Fruit fly (Drosophila melanogaster) whole organism, embryonic: Measurements from ENCODE around the gene CG14442.

Experiments
- ATbp ChIP-seq: fragments of 200-800 bp; sonication (Bioruptor generic); optimal IDR thresholded peaks from 2 replicates; lab custom pipeline; 2017; ENCODE audit warnings: missing biosample characterization, mild to moderate bottlenecking, missing genetic modification characterization, missing genetic modification reagents
- Abd-B ChIP-seq: fragments of 200-800 bp; sonication (Bioruptor generic); optimal IDR thresholded peaks from 2 replicates; lab custom pipeline; 2018; ENCODE audit warnings: missing biosample characterization, mild to moderate bottlenecking, missing genetic modification characterization, moderate library complexity
- CG11504 ChIP-seq: fragments of 200-800 bp; sonication (Bioruptor generic); optimal IDR thresholded peaks from 3 replicates; lab custom pipeline; 2019; ENCODE audit warnings: missing biosample characterization, mild to moderate bottlenecking, missing genetic modification characterization, moderate library complexity
- CG11723 ChIP-seq: fragments of 200-800 bp; sonication (Bioruptor generic); optimal IDR thresholded peaks from 2 replicates; lab custom pipeline; 2017; ENCODE audit warnings: missing biosample characterization, mild to moderate bottlenecking, missing genetic modification characterization
- CG14441 ChIP-seq: fragments of 200-800 bp; sonication (Bioruptor generic); IDR thresholded peaks from 2 replicates; pipeline ENCODE4 v1.3.6; 2022; ENCODE audit warnings: missing biosample characterization, missing genetic modification characterization
- CG15269 ChIP-seq: fragments of 200-800 bp; sonication (Bioruptor generic); optimal IDR thresholded peaks from 2 replicates; lab custom pipeline; 2018; ENCODE audit warnings: missing biosample characterization, mild to moderate bottlenecking, missing genetic modification characterization, moderate library complexity
- CG16779 ChIP-seq: fragments of 200-800 bp; sonication (Bioruptor generic); IDR thresholded peaks from 2 replicates; pipeline ENCODE4 v1.3.6; 2022; ENCODE audit warnings: missing biosample characterization, missing genetic modification characterization
- CG17186 ChIP-seq: fragments of 200-800 bp; sonication (Bioruptor generic); optimal IDR thresholded peaks from 3 replicates; lab custom pipeline; 2017; ENCODE audit warnings: missing biosample characterization, missing genetic modification reagents, missing genetic modification characterization
- CG18262 ChIP-seq: fragments of 200-800 bp; optimal IDR thresholded peaks from 3 replicates; lab custom pipeline; 2019; ENCODE audit warnings: missing biosample characterization, mild to moderate bottlenecking, missing genetic modification characterization, moderate library complexity
- CG2120 ChIP-seq: fragments of 200-800 bp; sonication (Bioruptor generic); optimal IDR thresholded peaks from 3 replicates; lab custom pipeline; 2016; ENCODE audit warnings: missing biosample characterization, missing genetic modification characterization
- CG2199 ChIP-seq: fragments of 200-800 bp; sonication (Bioruptor generic); IDR thresholded peaks from 3 replicates; pipeline ENCODE4 v1.3.6; 2022; ENCODE audit warnings: missing biosample characterization, missing genetic modification characterization
- CG2678 ChIP-seq: fragments of 200-800 bp; sonication (Bioruptor generic); optimal IDR thresholded peaks from 3 replicates; lab custom pipeline; 2019; ENCODE audit warnings: missing biosample characterization, mild to moderate bottlenecking, missing genetic modification characterization, moderate library complexity
- CG3163 ChIP-seq: fragments of 200-800 bp; sonication (Bioruptor generic); optimal IDR thresholded peaks from 3 replicates; lab custom pipeline; 2016; ENCODE audit warnings: missing biosample characterization, missing genetic modification characterization
- CG34422 ChIP-seq: fragments of 200-800 bp; sonication (Bioruptor generic); IDR thresholded peaks from 3 replicates; pipeline ENCODE4 v1.3.6; 2022; ENCODE audit warnings: missing biosample characterization, missing genetic modification characterization
- CG4820 ChIP-seq: fragments of 200-800 bp; sonication (Bioruptor generic); optimal IDR thresholded peaks from 3 replicates; lab custom pipeline; 2016; ENCODE audit warnings: missing biosample characterization, missing genetic modification characterization
- CG7745 ChIP-seq: fragments of 200-800 bp; sonication (Bioruptor generic); optimal IDR thresholded peaks from 2 replicates; lab custom pipeline; 2018; ENCODE audit warnings: missing biosample characterization, mild to moderate bottlenecking, missing genetic modification characterization, moderate library complexity
- CG8924 ChIP-seq: fragments of 200-800 bp; optimal IDR thresholded peaks from 3 replicates; lab custom pipeline; 2019; ENCODE audit warnings: missing biosample characterization, mild to moderate bottlenecking, missing genetic modification characterization, moderate library complexity
- CG9609 ChIP-seq: fragments of 200-800 bp; sonication (Bioruptor generic); optimal IDR thresholded peaks from 3 replicates; lab custom pipeline; 2016; ENCODE audit warnings: missing biosample characterization, missing genetic modification characterization
- D ChIP-seq, 2 experiments: fragments of 200-800 bp in 1 of 2; fragments of >200 bp in 1 of 2; sonication (Bioruptor generic) in 1 of 2; optimal IDR thresholded peaks; 2 replicates in 1 of 2; 3 replicates in 1 of 2; lab custom pipeline; 2017; ENCODE audit warnings: mild to moderate bottlenecking in 1 of 2, missing biosample characterization in 1 of 2, missing genetic modification characterization in 1 of 2, missing genetic modification reagents in 1 of 2
- Fer2 ChIP-seq: fragments of 200-800 bp; sonication (Bioruptor generic); optimal IDR thresholded peaks from 2 replicates; lab custom pipeline; 2018; ENCODE audit warnings: missing biosample characterization, mild to moderate bottlenecking, missing genetic modification characterization, moderate library complexity
- Hmr ChIP-seq: fragments of 200-800 bp; sonication (Bioruptor generic); optimal IDR thresholded peaks from 3 replicates; lab custom pipeline; 2017; ENCODE audit warnings: mild to moderate bottlenecking, missing biosample characterization, missing genetic modification reagents, missing genetic modification characterization
- Hr51 ChIP-seq, 2 experiments: fragments of 200-800 bp; sonication (Bioruptor generic); optimal IDR thresholded peaks; 2 replicates in 1 of 2; 3 replicates in 1 of 2; lab custom pipeline; 2016 to 2018; ENCODE audit warnings: missing biosample characterization in 2 of 2, missing genetic modification characterization in 2 of 2, mild to moderate bottlenecking in 1 of 2, moderate library complexity in 1 of 2
- Oli ChIP-seq: fragments of 200-800 bp; sonication (Bioruptor generic); optimal IDR thresholded peaks from 2 replicates; lab custom pipeline; 2018; ENCODE audit warnings: missing biosample characterization, mild to moderate bottlenecking, missing genetic modification characterization, moderate library complexity
- Pdp1 ChIP-seq, 2 experiments: fragments of 200-800 bp; sonication (Bioruptor generic); optimal IDR thresholded peaks; 3 replicates each; lab custom pipeline; 2016; ENCODE audit warnings: missing biosample characterization in 2 of 2, missing genetic modification characterization in 2 of 2, mild to moderate bottlenecking in 1 of 2, moderate library complexity in 1 of 2
- Sox100B ChIP-seq: fragments of 200-800 bp; sonication (Bioruptor generic); optimal IDR thresholded peaks from 3 replicates; lab custom pipeline; 2018; ENCODE audit warnings: missing biosample characterization, mild to moderate bottlenecking, missing genetic modification characterization
- Spps ChIP-seq: fragments of 200-800 bp; sonication (Bioruptor generic); optimal IDR thresholded peaks from 2 replicates; lab custom pipeline; 2018; ENCODE audit warnings: missing biosample characterization, mild to moderate bottlenecking, missing genetic modification characterization
- bab2 ChIP-seq: fragments of 200-800 bp; sonication (Bioruptor generic); optimal IDR thresholded peaks from 2 replicates; lab custom pipeline; 2016; ENCODE audit warnings: missing biosample characterization, missing genetic modification characterization
- bsh ChIP-seq, 2 experiments: fragments of 200-800 bp; sonication (Bioruptor generic); optimal IDR thresholded peaks; 2 replicates each; lab custom pipeline; 2017 to 2018; ENCODE audit warnings: mild to moderate bottlenecking in 2 of 2, missing biosample characterization in 2 of 2, missing genetic modification characterization in 2 of 2, moderate library complexity in 1 of 2
- ci ChIP-seq: fragments of 200-800 bp; sonication (Bioruptor generic); IDR thresholded peaks from 3 replicates; pipeline ENCODE4 v1.3.6; 2022; ENCODE audit warnings: missing biosample characterization, missing genetic modification characterization
- exex ChIP-seq: fragments of 200-800 bp; sonication (Bioruptor generic); optimal IDR thresholded peaks from 4 replicates; lab custom pipeline; 2018; ENCODE audit warnings: missing biosample characterization, mild to moderate bottlenecking, missing genetic modification characterization, moderate library complexity
- fd96Cb ChIP-seq: fragments of 200-800 bp; sonication (Bioruptor generic); optimal IDR thresholded peaks from 2 replicates; lab custom pipeline; 2018; ENCODE audit warnings: missing biosample characterization, mild to moderate bottlenecking, missing genetic modification characterization, moderate library complexity
- gem ChIP-seq: fragments of 200-800 bp; sonication (Bioruptor generic); optimal IDR thresholded peaks from 2 replicates; lab custom pipeline; 2019; ENCODE audit warnings: missing biosample characterization, mild to moderate bottlenecking, missing genetic modification characterization, moderate library complexity
- grau ChIP-seq: fragments of 200-800 bp; optimal IDR thresholded peaks from 3 replicates; lab custom pipeline; 2019; ENCODE audit warnings: missing biosample characterization, mild to moderate bottlenecking, missing genetic modification characterization, moderate library complexity
- grn ChIP-seq: fragments of 200-800 bp; sonication (Bioruptor generic); optimal IDR thresholded peaks from 3 replicates; lab custom pipeline; 2017; ENCODE audit warnings: missing biosample characterization, missing genetic modification characterization
- ind ChIP-seq: fragments of 200-800 bp; sonication (Bioruptor generic); optimal IDR thresholded peaks from 3 replicates; lab custom pipeline; 2016; ENCODE audit warnings: missing biosample characterization, missing genetic modification characterization
- lmd ChIP-seq: fragments of 200-800 bp; sonication (Bioruptor generic); IDR thresholded peaks from 2 replicates; pipeline ENCODE4 v1.3.6; 2022; ENCODE audit warnings: missing biosample characterization, missing genetic modification characterization
- nmo ChIP-seq: fragments of 200-800 bp; sonication (Bioruptor generic); optimal IDR thresholded peaks from 2 replicates; lab custom pipeline; 2018; ENCODE audit warnings: missing biosample characterization, mild to moderate bottlenecking, missing genetic modification characterization, moderate library complexity
- phol ChIP-seq: fragments of 200-800 bp; sonication (Bioruptor generic); optimal IDR thresholded peaks from 3 replicates; lab custom pipeline; 2018; ENCODE audit warnings: missing biosample characterization, mild to moderate bottlenecking, missing genetic modification characterization, moderate library complexity
- pnt ChIP-seq: fragments of 200-800 bp; sonication (Bioruptor generic); optimal IDR thresholded peaks from 3 replicates; lab custom pipeline; 2016; ENCODE audit warnings: missing biosample characterization, missing genetic modification characterization
- prd ChIP-seq, 3 experiments: fragments of >200 bp in 2 of 3; fragments of 200-800 bp in 1 of 3; sonication (Bioruptor generic) in 1 of 3; optimal IDR thresholded peaks in 2 of 3; IDR thresholded peaks in 1 of 3; 2 replicates in 2 of 3; 3 replicates in 1 of 3; pipeline versions ENCODE4 v1.3.6 to Lab custom; 2017 to 2022; ENCODE audit warnings: missing biosample characterization in 1 of 3, missing genetic modification characterization in 1 of 3
- rib ChIP-seq: fragments of 200-800 bp; sonication (Bioruptor generic); IDR thresholded peaks from 2 replicates; pipeline ENCODE4 v1.3.6; 2022; ENCODE audit warnings: missing biosample characterization, missing genetic modification characterization
- row ChIP-seq: fragments of 200-800 bp; sonication (Bioruptor generic); IDR thresholded peaks from 3 replicates; pipeline ENCODE4 v1.3.6; 2022; ENCODE audit warnings: missing biosample characterization, missing genetic modification characterization
- sens ChIP-seq: fragments of 200-800 bp; sonication (Bioruptor generic); peaks from one replicate; lab custom pipeline; 2016; ENCODE audit warnings: missing biosample characterization, missing genetic modification characterization
- slbo ChIP-seq: fragments of 200-800 bp; sonication (Bioruptor generic); IDR thresholded peaks from 2 replicates; pipeline ENCODE4 v1.3.6; 2022; ENCODE audit warnings: missing biosample characterization, missing genetic modification characterization
- vvl ChIP-seq: fragments of 200-800 bp; sonication (Bioruptor generic); IDR thresholded peaks from 2 replicates; pipeline ENCODE4 v1.3.6; 2022; ENCODE audit warnings: missing biosample characterization, missing genetic modification characterization

Gene CG14442

dm6 chrX:6705890-6706289 is 11.1 kb upstream of the CG14442 start:
- TF ChIP-seq Spps (tag; lab: Kevin White, UChicago), result no peak
- peak; percentile 3 for TF ChIP-seq CG2678 (tag; lab: Kevin White, UChicago)
- TF ChIP-seq sens (GFP tag; lab: Kevin White, UChicago), result peak; percentile 23
- TF ChIP-seq CG2199 (GFP tag; lab: Robert Waterston, UW), result peak; percentile 59; the same call in 1 of the 3 replicates
- no peak for TF ChIP-seq CG11723
- peak; percentile 8 for TF ChIP-seq grau (tag; lab: Kevin White, UChicago)
- peak in 1 of 2 experiments; percentile 81 for TF ChIP-seq Pdp1 (GFP tag; optimal IDR thresholded peaks at IDR 0.05; lab: Kevin White, UChicago)
- TF ChIP-seq CG16779 (GFP tag; lab: Robert Waterston, UW), result no peak
- TF ChIP-seq CG14441 (GFP tag; lab: Robert Waterston, UW), result 0 out of 2 replicates have a peak, but pooled peaks have one; percentile 5
- TF ChIP-seq, all 482 proteins: peak for 6

DNA sequence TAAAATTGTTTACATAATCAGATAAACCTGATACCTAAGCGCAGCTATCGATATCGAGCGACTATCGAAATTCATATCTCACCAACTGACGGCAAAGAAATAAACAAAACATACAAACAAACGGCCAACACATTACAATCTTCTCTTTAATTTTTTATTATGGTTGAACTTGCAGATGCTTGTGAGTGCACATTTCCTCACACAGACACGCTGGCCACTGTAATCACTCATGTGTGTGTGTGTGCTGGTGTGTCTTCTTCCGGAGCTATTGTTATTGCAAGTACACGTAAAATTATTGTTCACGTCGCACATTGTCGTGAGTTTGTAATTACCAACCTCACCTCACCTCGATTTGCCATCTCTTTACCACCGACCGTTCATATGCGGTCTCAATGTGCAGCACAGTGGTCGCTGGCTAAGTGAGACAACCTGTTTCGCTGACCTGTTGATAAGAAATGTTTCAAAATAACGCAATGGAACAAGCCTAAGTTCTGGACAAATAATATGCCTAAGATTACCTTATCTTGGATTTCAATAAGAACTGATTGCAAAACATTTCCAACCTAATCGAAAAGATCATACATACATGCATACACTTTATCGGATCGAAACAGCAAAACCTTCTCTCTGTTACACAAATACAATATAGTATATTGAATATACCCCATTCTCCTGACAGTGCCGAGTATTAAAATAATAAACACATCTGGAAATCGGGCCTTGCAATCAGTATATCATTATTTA is 10.4 kb upstream of the CG14442 start:
- TF ChIP-seq CG17186 (GFP tag; lab: Kevin White, UChicago) (no peak), Sox100B (GFP tag; lab: Kevin White, UChicago) (peak; percentile 21), CG4820 (GFP tag; lab: Kevin White, UChicago) (peak; percentile 1), sens (GFP tag; lab: Kevin White, UChicago) (peak; percentile 74), phol (tag; lab: Kevin White, UChicago) (peak; percentile 19), Hr51 (GFP tag; optimal IDR thresholded peaks at IDR 0.05; lab: Kevin White, UChicago) (peak in 1 of 2 experiments; percentile 23), fd96Cb (peak; percentile 7), CG18262 (peak; percentile 44), Fer2 (tag; lab: Kevin White, UChicago) (no peak), Abd-B (GFP tag; lab: Kevin White, UChicago) (no peak), rib (GFP tag; lab: Robert Waterston, UW) (no peak), gem (tag; lab: Kevin White, UChicago) (peak; percentile 18), CG11504 (peak; percentile 40), CG34422 (0 out of 3 replicates have a peak, but pooled peaks have one; percentile 13), ind (GFP tag; lab: Kevin White, UChicago) (peak; percentile 5), grau (tag; lab: Kevin White, UChicago) (peak; percentile 81), CG3163 (GFP tag; lab: Kevin White, UChicago) (no peak), bab2 (GFP tag; lab: Kevin White, UChicago) (no peak), CG8924 (tag; lab: Kevin White, UChicago) (no peak), lmd (0 out of 2 replicates have a peak, but pooled peaks have one; percentile 4), row (GFP tag; lab: Robert Waterston, UW) (peak; percentile 46; the same call in 2 of the 3 replicates), CG9609 (GFP tag; lab: Kevin White, UChicago) (no peak), bsh (GFP tag; optimal IDR thresholded peaks at IDR 0.05; lab: Kevin White, UChicago) (peak in 1 of 2 experiments; percentile 11), exex (tag; lab: Kevin White, UChicago) (peak; percentile 63), grn (GFP tag; lab: Kevin White, UChicago) (peak; percentile 52), Oli (tag; lab: Kevin White, UChicago) (peak; percentile 5), Hmr (GFP tag; lab: Kevin White, UChicago) (no peak), ci (peak; percentile 40; the same call in 1 of the 3 replicates), nmo (GFP tag; lab: Kevin White, UChicago) (peak; percentile 5), vvl (peak; percentile 10; the same call in 1 of the 2 replicates), D (optimal IDR thresholded peaks at IDR 0.05; lab: Kevin White, UChicago) (no peak), D (GFP tag; optimal IDR thresholded peaks at IDR 0.05; lab: Kevin White, UChicago) (peak; percentile 28), CG7745 (tag; lab: Kevin White, UChicago) (no peak), pnt (GFP tag; lab: Kevin White, UChicago) (no peak), CG2120 (peak; percentile 8), ATbp (GFP tag; lab: Kevin White, UChicago) (peak; percentile 2), prd (optimal IDR thresholded peaks at IDR 0.05; lab: Kevin White, UChicago) (no peak), prd (GFP tag; IDR thresholded peaks at IDR 0.05; lab: Robert Waterston, UW) (peak; percentile 22; the same call in 1 of the 3 replicates), slbo (GFP tag; lab: Robert Waterston, UW) (peak; percentile 12; the same call in 1 of the 2 replicates), CG15269 (tag; lab: Kevin White, UChicago) (peak; percentile 9)
